Fruit fly (Drosophila melanogaster) whole organism, embryonic: Measurements from ENCODE around the gene CkIIbeta.

Source experiments
- Abd-B ChIP-seq: fragments of 200-800 bp; sonication (Bioruptor generic); optimal IDR thresholded peaks from 2 replicates; lab custom pipeline; 2018; ENCODE audit warnings: missing biosample characterization, mild to moderate bottlenecking, missing genetic modification characterization, moderate library complexity
- Bgb ChIP-seq: fragments of 200-800 bp; sonication (Bioruptor generic); IDR thresholded peaks from 2 replicates; pipeline ENCODE4 v1.3.6; 2022; ENCODE audit warnings: missing biosample characterization, missing genetic modification characterization; ENCODE audit not compliant: partially characterized antibody
- CG10979 ChIP-seq: fragments of 200-800 bp; sonication (Bioruptor generic); optimal IDR thresholded peaks from 2 replicates; lab custom pipeline; 2018; ENCODE audit warnings: missing biosample characterization, mild to moderate bottlenecking, missing genetic modification characterization, moderate library complexity
- CG11696 ChIP-seq: fragments of 200-800 bp; sonication (Bioruptor generic); IDR thresholded peaks from 2 replicates; pipeline ENCODE4 v1.3.6; 2022; ENCODE audit warnings: missing biosample characterization, missing genetic modification characterization
- CG11723 ChIP-seq: fragments of 200-800 bp; sonication (Bioruptor generic); optimal IDR thresholded peaks from 2 replicates; lab custom pipeline; 2017; ENCODE audit warnings: missing biosample characterization, mild to moderate bottlenecking, missing genetic modification characterization
- CG12236 ChIP-seq: fragments of 200-800 bp; sonication (Bioruptor generic); optimal IDR thresholded peaks from 2 replicates; lab custom pipeline; 2016; ENCODE audit warnings: missing biosample characterization, missing genetic modification characterization
- CG12299 ChIP-seq: fragments of 200-800 bp; sonication (Bioruptor generic); optimal IDR thresholded peaks from 2 replicates; lab custom pipeline; 2018; ENCODE audit warnings: missing biosample characterization, mild to moderate bottlenecking, missing genetic modification characterization
- CG12391 ChIP-seq: fragments of 200-800 bp; sonication (Bioruptor generic); optimal IDR thresholded peaks from 3 replicates; lab custom pipeline; 2018; ENCODE audit warnings: missing biosample characterization, mild to moderate bottlenecking, missing genetic modification characterization, moderate library complexity
- CG12744 ChIP-seq: fragments of 200-800 bp; sonication (Bioruptor generic); optimal IDR thresholded peaks from 2 replicates; lab custom pipeline; 2016; ENCODE audit warnings: missing biosample characterization, missing genetic modification characterization
- CG12769 ChIP-seq: fragments of 200-800 bp; sonication (Bioruptor generic); optimal IDR thresholded peaks from 2 replicates; lab custom pipeline; 2019; ENCODE audit warnings: missing biosample characterization, mild to moderate bottlenecking, missing genetic modification characterization, moderate library complexity
- CG17802 ChIP-seq: fragments of 200-800 bp; sonication (Bioruptor generic); optimal IDR thresholded peaks from 2 replicates; lab custom pipeline; 2018; ENCODE audit warnings: missing biosample characterization, mild to moderate bottlenecking, missing genetic modification characterization, moderate library complexity
- CG17829 ChIP-seq: fragments of 200-800 bp; optimal IDR thresholded peaks from 2 replicates; lab custom pipeline; 2019; ENCODE audit warnings: missing biosample characterization, mild to moderate bottlenecking, missing genetic modification characterization, moderate library complexity
- CG18476 ChIP-seq: fragments of 200-800 bp; sonication (Bioruptor generic); optimal IDR thresholded peaks from 2 replicates; lab custom pipeline; 2016; ENCODE audit warnings: missing biosample characterization, mild to moderate bottlenecking, missing genetic modification characterization
- CG18599 ChIP-seq: fragments of 200-800 bp; sonication (Bioruptor generic); optimal IDR thresholded peaks from 3 replicates; lab custom pipeline; 2017; ENCODE audit warnings: missing biosample characterization, missing genetic modification characterization, mild to moderate bottlenecking, moderate library complexity, missing genetic modification reagents
- CG18764 ChIP-seq: fragments of 200-800 bp; sonication (Bioruptor generic); optimal IDR thresholded peaks from 3 replicates; lab custom pipeline; 2016; ENCODE audit warnings: missing biosample characterization, missing genetic modification characterization
- CG3847 ChIP-seq: fragments of 200-800 bp; sonication (Bioruptor generic); IDR thresholded peaks from 2 replicates; pipeline ENCODE4 v1.3.6; 2022; ENCODE audit warnings: missing biosample characterization, missing genetic modification characterization
- CG4282 ChIP-seq: fragments of 200-800 bp; sonication (Bioruptor generic); optimal IDR thresholded peaks from 2 replicates; lab custom pipeline; 2016; ENCODE audit warnings: missing biosample characterization, missing genetic modification characterization
- CG4854 ChIP-seq: fragments of 200-800 bp; sonication (Bioruptor generic); optimal IDR thresholded peaks from 2 replicates; lab custom pipeline; 2016; ENCODE audit warnings: missing biosample characterization, missing genetic modification characterization, inconsistent platforms
- CG5180 ChIP-seq: fragments of 200-800 bp; sonication (Bioruptor generic); optimal IDR thresholded peaks from 3 replicates; lab custom pipeline; 2017; ENCODE audit warnings: missing biosample characterization, missing genetic modification characterization, mild to moderate bottlenecking, moderate library complexity, missing genetic modification reagents
- CG6175 ChIP-seq: fragments of 200-800 bp; sonication (Bioruptor generic); IDR thresholded peaks from 3 replicates; pipeline ENCODE4 v1.3.6; 2022; ENCODE audit warnings: missing biosample characterization, missing genetic modification characterization
- CG6765 ChIP-seq: fragments of 200-800 bp; sonication (Bioruptor generic); optimal IDR thresholded peaks from 3 replicates; lab custom pipeline; 2017; ENCODE audit warnings: missing biosample characterization, mild to moderate bottlenecking, missing genetic modification characterization
- CG7839 ChIP-seq: fragments of 200-800 bp; sonication (Bioruptor generic); optimal IDR thresholded peaks from 3 replicates; lab custom pipeline; 2018; ENCODE audit warnings: missing biosample characterization, mild to moderate bottlenecking, missing genetic modification characterization, moderate library complexity
- CG9609 ChIP-seq: fragments of 200-800 bp; sonication (Bioruptor generic); optimal IDR thresholded peaks from 3 replicates; lab custom pipeline; 2016; ENCODE audit warnings: missing biosample characterization, missing genetic modification characterization
- Dll ChIP-seq: fragments of 200-800 bp; sonication (Bioruptor generic); IDR thresholded peaks from 4 replicates; pipeline ENCODE4 v1.3.6; 2022; ENCODE audit warnings: missing biosample characterization, missing genetic modification characterization; ENCODE audit not compliant: partially characterized antibody
- Doc2 ChIP-seq: fragments of 200-800 bp; sonication (Bioruptor generic); IDR thresholded peaks from 2 replicates; pipeline ENCODE4 v1.3.6; 2022; ENCODE audit warnings: missing biosample characterization, missing genetic modification characterization
- HmgD ChIP-seq: fragments of 200-800 bp; sonication (Bioruptor generic); optimal IDR thresholded peaks from 3 replicates; lab custom pipeline; 2016; ENCODE audit warnings: missing biosample characterization, missing genetic modification characterization
- Hr51 ChIP-seq, 2 experiments: fragments of 200-800 bp; sonication (Bioruptor generic); optimal IDR thresholded peaks; 2 replicates in 1 of 2; 3 replicates in 1 of 2; lab custom pipeline; 2016 to 2018; ENCODE audit warnings: missing biosample characterization in 2 of 2, missing genetic modification characterization in 2 of 2, mild to moderate bottlenecking in 1 of 2, moderate library complexity in 1 of 2
- Med ChIP-seq: fragments of 200-800 bp; sonication (Bioruptor generic); peaks from one replicate; lab custom pipeline; 2016; ENCODE audit warnings: missing biosample characterization, missing genetic modification characterization, mild to moderate bottlenecking, inconsistent platforms, moderate library complexity
- Rfx ChIP-seq: fragments of 200-800 bp; sonication (Bioruptor generic); IDR thresholded peaks from 2 replicates; pipeline ENCODE4 v1.3.6; 2022; ENCODE audit warnings: missing biosample characterization, missing genetic modification characterization
- Sin3A ChIP-seq: fragments of >200 bp; optimal IDR thresholded peaks from 2 replicates; lab custom pipeline; 2018
- Spps ChIP-seq: fragments of 200-800 bp; sonication (Bioruptor generic); optimal IDR thresholded peaks from 2 replicates; lab custom pipeline; 2018; ENCODE audit warnings: missing biosample characterization, mild to moderate bottlenecking, missing genetic modification characterization
- Sry-β ChIP-seq: fragments of 200-800 bp; sonication (Bioruptor generic); optimal IDR thresholded peaks from 2 replicates; lab custom pipeline; 2018; ENCODE audit warnings: missing biosample characterization, mild to moderate bottlenecking, missing genetic modification characterization, moderate library complexity
- cg ChIP-seq: fragments of 200-800 bp; sonication (Bioruptor generic); optimal IDR thresholded peaks from 3 replicates; lab custom pipeline; 2019; ENCODE audit warnings: missing biosample characterization, mild to moderate bottlenecking, missing genetic modification characterization, moderate library complexity
- corto ChIP-seq: fragments of 200-800 bp; sonication (Bioruptor generic); optimal IDR thresholded peaks from 2 replicates; lab custom pipeline; 2016; ENCODE audit warnings: missing biosample characterization, mild to moderate bottlenecking, missing genetic modification characterization, moderate library complexity
- dpn ChIP-seq, 2 experiments: fragments of 200-800 bp; sonication (Bioruptor generic); optimal IDR thresholded peaks; 3 replicates each; lab custom pipeline; 2016; ENCODE audit warnings: missing biosample characterization in 2 of 2, missing genetic modification characterization in 2 of 2
- fd96Cb ChIP-seq: fragments of 200-800 bp; sonication (Bioruptor generic); optimal IDR thresholded peaks from 2 replicates; lab custom pipeline; 2018; ENCODE audit warnings: missing biosample characterization, mild to moderate bottlenecking, missing genetic modification characterization, moderate library complexity
- klu ChIP-seq: fragments of 200-800 bp; sonication (Bioruptor generic); IDR thresholded peaks from 2 replicates; pipeline ENCODE4 v1.3.6; 2022; ENCODE audit warnings: missing biosample characterization, missing genetic modification characterization
- lilli ChIP-seq: fragments of 200-800 bp; sonication (Bioruptor generic); optimal IDR thresholded peaks from 3 replicates; lab custom pipeline; 2016; ENCODE audit warnings: missing biosample characterization, missing genetic modification characterization
- nerfin-2 ChIP-seq: fragments of 200-800 bp; sonication (Bioruptor generic); IDR thresholded peaks from 2 replicates; pipeline ENCODE4 v1.3.6; 2022; ENCODE audit warnings: missing biosample characterization, missing genetic modification characterization; ENCODE audit not compliant: partially characterized antibody
- nom ChIP-seq: fragments of 200-800 bp; sonication (Bioruptor generic); optimal IDR thresholded peaks from 2 replicates; lab custom pipeline; 2017; ENCODE audit warnings: missing biosample characterization, missing genetic modification characterization, mild to moderate bottlenecking, moderate library complexity, missing genetic modification reagents
- peb ChIP-seq: fragments of 200-800 bp; sonication (Bioruptor generic); IDR thresholded peaks from 2 replicates; pipeline ENCODE4 v1.3.6; 2022; ENCODE audit warnings: missing biosample characterization, missing genetic modification characterization
- pita ChIP-seq: fragments of 200-800 bp; sonication (Bioruptor generic); optimal IDR thresholded peaks from 2 replicates; lab custom pipeline; 2017; ENCODE audit warnings: missing biosample characterization, mild to moderate bottlenecking, missing genetic modification characterization
- pros ChIP-seq: fragments of 200-800 bp; sonication (Bioruptor generic); optimal IDR thresholded peaks from 3 replicates; lab custom pipeline; 2019; ENCODE audit warnings: missing biosample characterization, mild to moderate bottlenecking, missing genetic modification characterization, moderate library complexity
- sens-2 ChIP-seq: fragments of 200-800 bp; sonication (Bioruptor generic); IDR thresholded peaks from 2 replicates; pipeline ENCODE4 v1.3.6; 2022; ENCODE audit warnings: missing biosample characterization, missing genetic modification characterization
- sisA ChIP-seq: fragments of 200-800 bp; sonication (Bioruptor generic); IDR thresholded peaks from 2 replicates; pipeline ENCODE4 v1.3.6; 2022; ENCODE audit warnings: missing biosample characterization, missing genetic modification characterization
- slbo ChIP-seq: fragments of 200-800 bp; sonication (Bioruptor generic); IDR thresholded peaks from 2 replicates; pipeline ENCODE4 v1.3.6; 2022; ENCODE audit warnings: missing biosample characterization, missing genetic modification characterization
- slou ChIP-seq: fragments of 200-800 bp; sonication (Bioruptor generic); optimal IDR thresholded peaks from 3 replicates; lab custom pipeline; 2016; ENCODE audit warnings: missing biosample characterization, missing genetic modification characterization
- sna ChIP-seq: fragments of 200-800 bp; sonication (Bioruptor generic); IDR thresholded peaks from 2 replicates; pipeline ENCODE4 v1.3.6; 2022; ENCODE audit warnings: missing biosample characterization, missing genetic modification characterization; ENCODE audit not compliant: partially characterized antibody
- z ChIP-seq: fragments of 200-800 bp; sonication (Bioruptor generic); IDR thresholded peaks from 3 replicates; pipeline ENCODE4 v1.3.6; 2022; ENCODE audit warnings: missing biosample characterization, missing genetic modification characterization
- zf30C ChIP-seq: fragments of 200-800 bp; sonication (Bioruptor generic); optimal IDR thresholded peaks from 3 replicates; lab custom pipeline; 2018; ENCODE audit warnings: missing biosample characterization, mild to moderate bottlenecking, missing genetic modification characterization

CkIIbeta gene

dm6 chrX:11775987-11776587 lies 16.2 kb upstream of the CkIIbeta start (continued):
- TF ChIP-seq CG6175 (GFP tag; lab: Robert Waterston, UW) (no peak), Rfx (GFP tag; lab: Robert Waterston, UW) (no peak), sna (GFP tag; lab: Robert Waterston, UW) (no peak), Spps (tag; lab: Kevin White, UChicago) (peak; percentile 20), Doc2 (no peak), CG12236 (GFP tag; lab: Kevin White, UChicago) (no peak), fd96Cb (tag; lab: Kevin White, UChicago) (peak; percentile 59), CG4854 (GFP tag; lab: Kevin White, UChicago) (no peak), klu (GFP tag; lab: Robert Waterston, UW) (no peak), Bgb (no peak), cg (GFP tag; lab: Kevin White, UChicago) (peak; percentile 45), CG17829 (tag; lab: Kevin White, UChicago) (peak; percentile 80), CG10979 (tag; lab: Kevin White, UChicago) (peak; percentile 82), CG5180 (GFP tag; lab: Kevin White, UChicago) (no peak), slbo (GFP tag; lab: Robert Waterston, UW) (no peak), peb (GFP tag; lab: Robert Waterston, UW) (peak; percentile 27; the same call in 1 of the 2 replicates), CG12744 (GFP tag; lab: Kevin White, UChicago) (no peak), CG6765 (GFP tag; lab: Kevin White, UChicago) (no peak), nom (GFP tag; lab: Kevin White, UChicago) (peak; percentile 92), CG12391 (peak; percentile 57), pros (no peak), Sin3A (no peak), CG17802 (no peak), corto (GFP tag; lab: Kevin White, UChicago) (peak; percentile 38), Sry-β (GFP tag; lab: Kevin White, UChicago) (no peak), sens-2 (GFP tag; lab: Robert Waterston, UW) (no peak), CG18476 (GFP tag; lab: Kevin White, UChicago) (no peak), HmgD (no peak), Dll (GFP tag; lab: Robert Waterston, UW) (no peak), CG11696 (no peak), Med (GFP tag; lab: Kevin White, UChicago) (peak; percentile 71), CG18599 (peak; percentile 55), nerfin-2 (GFP tag; lab: Robert Waterston, UW) (no peak), CG12299 (tag; lab: Kevin White, UChicago) (no peak), pita (no peak), CG3847 (no peak), lilli (GFP tag; lab: Kevin White, UChicago) (no peak), sisA (GFP tag; lab: Robert Waterston, UW) (peak; percentile 55), CG12769 (tag; lab: Kevin White, UChicago) (no peak), CG9609 (no peak), CG18764 (GFP tag; lab: Kevin White, UChicago) (peak; percentile 18), CG4282 (GFP tag; lab: Kevin White, UChicago) (no peak), zf30C (GFP tag; lab: Kevin White, UChicago) (no peak), dpn (GFP tag; optimal IDR thresholded peaks at IDR 0.05; lab: Kevin White, UChicago) (peak in 1 of 2 experiments; percentile 50), Hr51 (GFP tag; optimal IDR thresholded peaks at IDR 0.05; lab: Kevin White, UChicago) (no peak), CG7839 (tag; lab: Kevin White, UChicago) (peak; percentile 61), slou (GFP tag; lab: Kevin White, UChicago) (no peak), Abd-B (GFP tag; lab: Kevin White, UChicago) (no peak), CG11723 (GFP tag; lab: Kevin White, UChicago) (no peak), z (GFP tag; lab: Robert Waterston, UW) (no peak)
